Fruit fly (Drosophila melanogaster): ENCODE results near the gene REPTOR-BP.

dm6 chr2L:10278658-10279057 lies 14.7 kb downstream of the REPTOR-BP start, which contains the start of gene Utx:
- TF ChIP-seq CG4496 (GFP tag; IDR thresholded peaks at IDR 0.05) (no peak), D1 (tag; optimal IDR thresholded peaks at IDR 0.05) (no peak), CG9948 (tag; optimal IDR thresholded peaks at IDR 0.05) (no peak), CG10348 (GFP tag; IDR thresholded peaks at IDR 0.05) (no peak), CG32121 (GFP tag; IDR thresholded peaks at IDR 0.05) (no peak), EcR (GFP tag; optimal IDR thresholded peaks at IDR 0.05) (no peak), CG8301 (tag; optimal IDR thresholded peaks at IDR 0.05) (no peak), CG14655 (GFP tag; optimal IDR thresholded peaks at IDR 0.05) (no peak), CG8159 (tag; optimal IDR thresholded peaks at IDR 0.05) (no peak), Pif1B (GFP tag; optimal IDR thresholded peaks at IDR 0.05) (no peak), Pif1A (GFP tag; optimal IDR thresholded peaks at IDR 0.05) (no peak), fd96Ca (GFP tag; IDR thresholded peaks at IDR 0.05) (no peak), gl (tag; optimal IDR thresholded peaks at IDR 0.05) (no peak)
